Fruit fly (Drosophila melanogaster): ENCODE measurements around the gene nebu.

DNA sequence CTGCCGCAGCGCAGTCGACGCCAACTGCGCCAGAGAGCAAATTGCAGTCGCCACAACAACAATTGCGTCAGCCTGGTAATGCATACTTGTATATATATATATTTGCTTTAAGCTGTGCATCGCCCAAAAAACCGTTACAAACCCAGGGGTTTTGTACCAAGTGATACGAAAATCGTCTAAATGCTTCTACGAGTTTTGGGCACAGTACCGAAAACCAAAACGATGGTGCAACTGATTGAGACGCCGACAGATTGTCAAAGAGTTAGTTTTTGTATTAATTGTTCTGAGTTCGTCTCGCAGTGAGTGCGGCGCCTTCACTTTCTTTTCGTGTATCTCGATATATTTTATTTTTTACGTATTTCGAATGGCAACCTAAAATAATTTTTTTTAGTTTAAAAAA, 28.1 kb downstream of the nebu start:
- TF ChIP-seq CG9948 (tag; optimal IDR thresholded peaks at IDR 0.05) (no peak), Pif1B (GFP tag; optimal IDR thresholded peaks at IDR 0.05) (no peak), CG8159 (tag; optimal IDR thresholded peaks at IDR 0.05) (no peak), CG13204 (GFP tag; optimal IDR thresholded peaks at IDR 0.05) (no peak), EcR (GFP tag; optimal IDR thresholded peaks at IDR 0.05) (no peak), Ets98B (GFP tag; IDR thresholded peaks at IDR 0.05) (no peak), CG10348 (GFP tag; IDR thresholded peaks at IDR 0.05) (no peak)
